Worm (Caenorhabditis elegans): ENCODE measurements around the gene Y81B9A.3.

ce11 chrX:9168239-9168638 is 14.0 kb upstream of the Y81B9A.3 start, which contains the start of gene B0563.9:
- TF ChIP-seq jun-1 (tag; optimal IDR thresholded peaks at IDR 0.05) (no peak), nhr-11 (tag; optimal IDR thresholded peaks at IDR 0.05) (no peak), skn-1 (tag; optimal IDR thresholded peaks at IDR 0.05) (no peak), ceh-82 (tag; optimal IDR thresholded peaks at IDR 0.05) (no peak), daf-12 (tag; optimal IDR thresholded peaks at IDR 0.05) (no peak), nhr-77 (tag; optimal IDR thresholded peaks at IDR 0.05) (no peak), ZK546.5 (tag; optimal IDR thresholded peaks at IDR 0.05) (no peak), lin-39 (tag; optimal IDR thresholded peaks at IDR 0.05) (no peak), ceh-28 (tag; optimal IDR thresholded peaks at IDR 0.05) (no peak)

Data from whole organism, L3 larva.